Worm (Caenorhabditis elegans) whole organism, young adult: Measurements from ENCODE around the gene srxa-8.

Experiments used
- F49E8.2 ChIP-seq: sonication (generic microtip); optimal IDR thresholded peaks from 3 replicates; lab custom pipeline; 2017; ENCODE audit warnings: missing genetic modification characterization, mild to moderate bottlenecking, missing compliant biosample characterization, antibody characterized with exemption, moderate library complexity; ENCODE audit not compliant: insufficient read depth
- Y53F4B.3 ChIP-seq: fragments of 200-800 bp; sonication (Bioruptor generic); IDR thresholded peaks from 2 replicates; pipeline ENCODE4 v1.3.6; 2022; ENCODE audit warnings: missing genetic modification reagents, missing genetic modification characterization, missing compliant biosample characterization
- ama-1 ChIP-seq, 3 experiments: fragments of 150-350 bp in 1 of 3; sonication (generic microtip) in 2 of 3; optimal IDR thresholded peaks; 2 replicates each; lab custom pipeline; 2014 to 2018; ENCODE audit warnings: missing biosample characterization in 2 of 3, missing genetic modification characterization in 2 of 3, missing genetic modification reagents in 2 of 3
- ccch-3 ChIP-seq: fragments of 200-800 bp; sonication (Bioruptor generic); optimal IDR thresholded peaks from 2 replicates; lab custom pipeline; 2018; ENCODE audit warnings: mild to moderate bottlenecking, missing genetic modification characterization, missing compliant biosample characterization
- ceh-100 ChIP-seq: fragments of 200-800 bp; sonication (Bioruptor generic); IDR thresholded peaks from 2 replicates; pipeline ENCODE4 v1.3.6; 2022; ENCODE audit warnings: missing genetic modification reagents, missing genetic modification characterization, missing compliant biosample characterization
- dox-1 ChIP-seq: fragments of 200-800 bp; sonication (Bioruptor generic); IDR thresholded peaks from 2 replicates; pipeline ENCODE4 v1.3.6; 2022; ENCODE audit warnings: missing genetic modification reagents, missing genetic modification characterization, missing compliant biosample characterization
- ekl-4 ChIP-seq: fragments of 200-800 bp; sonication (Bioruptor generic); IDR thresholded peaks from 2 replicates; pipeline ENCODE4 v1.3.6; 2022; ENCODE audit warnings: missing genetic modification reagents, missing genetic modification characterization, missing compliant biosample characterization
- hlh-26 ChIP-seq: fragments of 200-800 bp; sonication (Bioruptor generic); conservative IDR thresholded peaks from 2 replicates; pipeline ENCODE4 v1.3.6; 2022; ENCODE audit warnings: missing genetic modification reagents, missing genetic modification characterization, missing compliant biosample characterization
- let-607 ChIP-seq, 2 experiments: fragments of 200-800 bp in 1 of 2; sonication (Bioruptor generic) in 1 of 2; sonication (generic microtip) in 1 of 2; optimal IDR thresholded peaks; 2 replicates each; lab custom pipeline; 2016 to 2018; ENCODE audit warnings: mild to moderate bottlenecking in 2 of 2, missing compliant biosample characterization in 2 of 2, missing genetic modification characterization in 2 of 2, moderate library complexity in 2 of 2, missing genotype in 1 of 2
- madf-6 ChIP-seq: fragments of 200-800 bp; sonication (Bioruptor generic); IDR thresholded peaks from 2 replicates; pipeline ENCODE4 v1.3.6; 2022; ENCODE audit warnings: missing genetic modification reagents, missing genetic modification characterization, missing compliant biosample characterization
- pha-4 ChIP-seq: fragments of 150-350 bp; sonication (generic microtip); optimal IDR thresholded peaks from 2 replicates; lab custom pipeline; 2014; ENCODE audit warnings: missing biosample characterization, missing genetic modification reagents, missing genetic modification characterization
- ztf-18 ChIP-seq: sonication (generic microtip); optimal IDR thresholded peaks from 2 replicates; lab custom pipeline; 2016; ENCODE audit warnings: missing genotype, mild to moderate bottlenecking, missing genetic modification characterization, missing compliant biosample characterization
- ztf-22 ChIP-seq: fragments of 200-800 bp; sonication (Bioruptor generic); optimal IDR thresholded peaks from 2 replicates; lab custom pipeline; 2018; ENCODE audit warnings: mild to moderate bottlenecking, missing genetic modification characterization, moderate library complexity, missing compliant biosample characterization
- ztf-6 ChIP-seq: fragments of 200-800 bp; sonication (Bioruptor generic); IDR thresholded peaks from 2 replicates; pipeline ENCODE4 v1.3.6; 2022; ENCODE audit warnings: missing genetic modification reagents, missing genetic modification characterization, missing compliant biosample characterization

DNA sequence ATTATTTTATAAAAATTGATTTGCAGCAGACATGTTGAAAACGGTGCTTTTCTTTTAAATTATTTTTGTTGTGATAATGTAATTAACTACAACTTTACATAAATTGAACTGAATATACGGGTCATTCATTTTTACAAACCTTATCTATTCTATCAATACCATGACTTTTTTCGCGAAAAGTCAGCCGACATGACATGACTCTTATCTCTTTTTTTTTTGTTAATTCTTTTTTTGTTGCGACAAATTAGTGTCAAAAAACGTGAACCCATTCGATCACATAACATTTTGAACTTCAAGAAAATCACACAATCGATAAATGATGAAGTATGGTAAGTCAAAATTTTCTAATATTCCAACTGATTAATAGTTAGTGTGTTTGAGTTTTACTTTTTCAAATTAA lies 19.4 kb upstream of the srxa-8 start, which contains the start of gene sir-2.2:
- no peak for TF ChIP-seq Y53F4B.3 (GFP tag; lab: Robert Waterston, UW)
- no peak for TF ChIP-seq hlh-26 (GFP tag; lab: Robert Waterston, UW)
- no peak for TF ChIP-seq madf-6
- TF ChIP-seq ztf-18 (tag; lab: Kevin White, UChicago): no peak
- TF ChIP-seq ekl-4 (GFP tag; lab: Robert Waterston, UW): no peak
- no peak for TF ChIP-seq ama-1 (optimal IDR thresholded peaks at IDR 0.05; lab: Kevin White, UChicago)
- no peak for TF ChIP-seq ama-1 (GFP tag; optimal IDR thresholded peaks at IDR 0.05; lab: Kevin White, UChicago)
- no peak for TF ChIP-seq ztf-22 (GFP tag; lab: Kevin White, UChicago)
- TF ChIP-seq pha-4 (tag; lab: Kevin White, UChicago): no peak
- no peak for TF ChIP-seq ccch-3 (GFP tag; lab: Kevin White, UChicago)
- peak in 1 of 2 experiments; percentile 4 for TF ChIP-seq let-607 (tag; optimal IDR thresholded peaks at IDR 0.05; lab: Kevin White, UChicago)
- TF ChIP-seq ceh-100 (GFP tag; lab: Robert Waterston, UW): no peak
- TF ChIP-seq F49E8.2 (tag; lab: Kevin White, UChicago): no peak
- TF ChIP-seq ztf-6: no peak
- no peak for TF ChIP-seq dox-1 (GFP tag; lab: Robert Waterston, UW)
